Worm (Caenorhabditis elegans): Measurements from ENCODE around the gene deg-1.

DNA sequence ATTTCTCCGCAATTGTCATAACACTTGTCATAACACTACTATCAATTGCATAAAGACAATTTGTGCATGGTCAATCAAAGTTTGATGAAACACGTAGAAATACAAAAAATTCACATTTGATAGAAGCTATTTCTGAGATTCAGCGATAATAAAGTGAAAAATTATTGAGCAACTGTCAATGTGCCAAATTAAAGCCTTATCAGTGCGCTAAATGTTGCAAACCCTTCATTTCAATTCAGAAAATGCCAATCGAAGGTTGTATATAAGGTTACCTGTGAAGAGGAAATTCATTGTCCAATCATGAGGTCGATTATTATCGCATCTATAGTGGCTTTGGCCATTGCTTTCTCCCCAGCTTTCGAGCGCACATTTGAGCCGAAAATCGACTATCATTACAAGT is 25.3 kb upstream of the deg-1 start, which contains the start of gene vit-1:
- TF ChIP-seq aly-2 (tag; optimal IDR thresholded peaks at IDR 0.05) = no peak
- TF ChIP-seq nhr-237 (tag; optimal IDR thresholded peaks at IDR 0.05) = no peak
- no peak for TF ChIP-seq unc-62 (GFP tag; optimal IDR thresholded peaks at IDR 0.05)
- no peak for TF ChIP-seq ztf-11 (tag; optimal IDR thresholded peaks at IDR 0.05)
- no peak for TF ChIP-seq ZK546.5 (tag; optimal IDR thresholded peaks at IDR 0.05)
- no peak for TF ChIP-seq lsy-2 (tag; optimal IDR thresholded peaks at IDR 0.05)
- TF ChIP-seq nhr-6 (tag; optimal IDR thresholded peaks at IDR 0.05) = no peak
- no peak for TF ChIP-seq nhr-11 (tag; optimal IDR thresholded peaks at IDR 0.05)
- TF ChIP-seq ztf-4 (tag; optimal IDR thresholded peaks at IDR 0.05) = no peak

All from whole organism, L2 larva.